Worm (Caenorhabditis elegans) whole organism, late embryonic: ENCODE data around the gene C45G9.8.

ENCODE experiments used
- ama-1 ChIP-seq: fragments of 150-350 bp; optimal IDR thresholded peaks from 2 replicates; lab custom pipeline; 2014
- ceh-19 ChIP-seq: fragments of 200-800 bp; sonication (Bioruptor generic); optimal IDR thresholded peaks from 2 replicates; lab custom pipeline; 2018; ENCODE audit warnings: mild to moderate bottlenecking, missing genetic modification characterization, missing compliant biosample characterization
- ceh-34 ChIP-seq: sonication (generic microtip); optimal IDR thresholded peaks from 2 replicates; lab custom pipeline; 2016; ENCODE audit warnings: mild to moderate bottlenecking, missing genetic modification characterization, missing compliant biosample characterization
- che-1 ChIP-seq: sonication (generic microtip); optimal IDR thresholded peaks from 2 replicates; lab custom pipeline; 2016; ENCODE audit warnings: mild to moderate bottlenecking, missing genetic modification characterization, missing compliant biosample characterization
- fax-1 ChIP-seq: sonication (generic microtip); optimal IDR thresholded peaks from 2 replicates; lab custom pipeline; 2016; ENCODE audit warnings: missing genotype, missing genetic modification characterization, missing compliant biosample characterization
- hlh-6 ChIP-seq: sonication (generic microtip); optimal IDR thresholded peaks from 2 replicates; lab custom pipeline; 2016; ENCODE audit warnings: missing genotype, missing genetic modification characterization, missing compliant biosample characterization
- lin-11 ChIP-seq: fragments of 200-800 bp; sonication (Bioruptor generic); optimal IDR thresholded peaks from 2 replicates; lab custom pipeline; 2018; ENCODE audit warnings: mild to moderate bottlenecking, missing genetic modification characterization, missing compliant biosample characterization
- pag-3 ChIP-seq: sonication (generic microtip); optimal IDR thresholded peaks from 2 replicates; lab custom pipeline; 2016; ENCODE audit warnings: missing compliant biosample characterization, missing genetic modification characterization, borderline replicate concordance
- pqm-1 ChIP-seq: sonication (generic microtip); optimal IDR thresholded peaks from 2 replicates; lab custom pipeline; 2016; ENCODE audit warnings: missing genetic modification characterization, missing compliant biosample characterization
- ttx-3 ChIP-seq: sonication (generic microtip); optimal IDR thresholded peaks from 2 replicates; lab custom pipeline; 2016; ENCODE audit warnings: missing genetic modification reagents, missing genetic modification characterization, missing compliant biosample characterization
- unc-3 ChIP-seq, 2 experiments: fragments of 200-800 bp in 1 of 2; sonication (Bioruptor generic) in 1 of 2; sonication (generic microtip) in 1 of 2; conservative IDR thresholded peaks in 1 of 2; optimal IDR thresholded peaks in 1 of 2; 2 replicates each; pipeline versions ENCODE4 v1.3.6 to Lab custom; 2016 to 2022; ENCODE audit warnings: missing compliant biosample characterization in 2 of 2, missing genetic modification characterization in 2 of 2, missing genetic modification reagents in 1 of 2
- unc-86 ChIP-seq: sonication (generic microtip); optimal IDR thresholded peaks from 2 replicates; lab custom pipeline; 2016; ENCODE audit warnings: missing genetic modification characterization, missing compliant biosample characterization

ce11 chrIII:5094506-5094905 is 41.1 kb upstream of the C45G9.8 start, which contains the start of gene F54D8.10:
- no peak for TF ChIP-seq ttx-3 (tag; lab: Kevin White, UChicago)
- TF ChIP-seq hlh-6 (tag; lab: Kevin White, UChicago) = no peak
- no peak for TF ChIP-seq ama-1 (lab: Kevin White, UChicago)
- no peak for TF ChIP-seq pqm-1 (tag; lab: Kevin White, UChicago)
- no peak for TF ChIP-seq unc-3 (GFP tag; conservative IDR thresholded peaks at IDR 0.05; lab: Robert Waterston, UW)
- TF ChIP-seq unc-3 (tag; optimal IDR thresholded peaks at IDR 0.05; lab: Kevin White, UChicago) = no peak
- no peak for TF ChIP-seq ceh-19
- no peak for TF ChIP-seq pag-3
- no peak for TF ChIP-seq che-1 (tag; lab: Kevin White, UChicago)
- no peak for TF ChIP-seq fax-1 (tag; lab: Kevin White, UChicago)
- no peak for TF ChIP-seq ceh-34 (tag; lab: Kevin White, UChicago)
- TF ChIP-seq unc-86 (tag; lab: Kevin White, UChicago) = no peak
- TF ChIP-seq lin-11 = no peak
